Worm (Caenorhabditis elegans) whole organism, young adult: ENCODE measurements around the gene coq-2.

Experiments
- atf-7 ChIP-seq: sonication (generic microtip); optimal IDR thresholded peaks from 2 replicates; lab custom pipeline; 2017; ENCODE audit warnings: mild to moderate bottlenecking, missing genetic modification characterization, missing compliant biosample characterization
- attf-5 ChIP-seq: fragments of 200-800 bp; sonication (Bioruptor generic); optimal IDR thresholded peaks from 2 replicates; lab custom pipeline; 2018; ENCODE audit warnings: mild to moderate bottlenecking, missing genetic modification characterization, missing compliant biosample characterization
- ceh-100 ChIP-seq: fragments of 200-800 bp; sonication (Bioruptor generic); IDR thresholded peaks from 2 replicates; pipeline ENCODE4 v1.3.6; 2022; ENCODE audit warnings: missing genetic modification reagents, missing genetic modification characterization, missing compliant biosample characterization
- hmg-20 ChIP-seq: fragments of 200-800 bp; sonication (Bioruptor generic); IDR thresholded peaks from 2 replicates; pipeline ENCODE4 v1.3.6; 2022; ENCODE audit warnings: missing genetic modification reagents, missing genetic modification characterization, missing compliant biosample characterization
- mcd-1 ChIP-seq: fragments of 200-800 bp; sonication (Bioruptor generic); IDR thresholded peaks from 2 replicates; pipeline ENCODE4 v1.3.6; 2022; ENCODE audit warnings: missing genetic modification reagents, missing genetic modification characterization, missing compliant biosample characterization
- nfya-2 ChIP-seq: fragments of 200-800 bp; sonication (Bioruptor generic); IDR thresholded peaks from 2 replicates; pipeline ENCODE4 v1.3.6; 2022; ENCODE audit warnings: missing genetic modification reagents, missing genetic modification characterization, missing compliant biosample characterization
- nhr-90 ChIP-seq: sonication (generic microtip); optimal IDR thresholded peaks from 2 replicates; lab custom pipeline; 2016; ENCODE audit warnings: missing genotype, mild to moderate bottlenecking, missing genetic modification characterization, missing compliant biosample characterization
- pha-4 ChIP-seq: fragments of 150-350 bp; sonication (generic microtip); optimal IDR thresholded peaks from 2 replicates; lab custom pipeline; 2014; ENCODE audit warnings: missing biosample characterization, missing genetic modification reagents, missing genetic modification characterization
- rcor-1 ChIP-seq: fragments of 200-800 bp; sonication (Bioruptor generic); IDR thresholded peaks from 2 replicates; pipeline ENCODE4 v1.3.6; 2022; ENCODE audit warnings: missing genetic modification reagents, missing genetic modification characterization, missing compliant biosample characterization
- snpc-4 ChIP-seq, 5 experiments: fragments of 150-350 bp in 1 of 5; sonication (generic microtip) in 4 of 5; optimal IDR thresholded peaks; 2 replicates each; lab custom pipeline; 2014 to 2018; ENCODE audit warnings: missing genetic modification characterization in 5 of 5, missing biosample characterization in 3 of 5, antibody characterized with exemption in 2 of 5, mild to moderate bottlenecking in 2 of 5, missing compliant biosample characterization in 2 of 5, missing genotype in 2 of 5, moderate library complexity in 2 of 5, missing genetic modification reagents in 1 of 5

DNA sequence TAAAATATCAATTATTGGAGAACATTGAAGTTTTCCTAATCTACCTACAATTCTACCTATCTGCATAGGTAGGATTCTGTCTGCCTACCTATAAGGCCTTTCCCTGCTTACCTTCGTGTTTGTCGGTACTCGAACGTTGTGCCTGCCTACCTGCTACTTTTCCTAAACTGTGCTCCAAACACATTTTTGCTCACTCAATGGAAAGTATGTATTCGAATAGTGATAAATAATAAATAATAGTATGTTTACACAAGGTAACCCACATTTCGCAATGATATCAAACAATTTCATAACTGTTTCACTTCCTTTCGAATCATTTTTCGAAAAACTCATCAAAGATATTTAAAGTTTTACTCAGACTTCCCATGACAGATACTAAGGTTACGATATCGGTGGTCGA, 3.8 kb downstream of the coq-2 start, which contains the start of gene F57B9.3:
- no peak for TF ChIP-seq nhr-90 (tag; lab: Kevin White, UChicago)
- no peak for TF ChIP-seq rcor-1
- no peak for TF ChIP-seq atf-7 (tag; lab: Kevin White, UChicago)
- TF ChIP-seq hmg-20 (GFP tag; lab: Robert Waterston, UW): no peak
- TF ChIP-seq mcd-1 (GFP tag; lab: Robert Waterston, UW): no peak
- no peak for TF ChIP-seq ceh-100 (GFP tag; lab: Robert Waterston, UW)
- no peak for TF ChIP-seq nfya-2
- TF ChIP-seq snpc-4 (GFP tag; optimal IDR thresholded peaks at IDR 0.05; lab: Kevin White, UChicago): no peak
- TF ChIP-seq snpc-4 (tag; optimal IDR thresholded peaks at IDR 0.05; lab: Kevin White, UChicago): no peak
- no peak for TF ChIP-seq pha-4 (tag; lab: Kevin White, UChicago)
- TF ChIP-seq attf-5 (GFP tag; lab: Kevin White, UChicago): no peak
